Worm (Caenorhabditis elegans) whole organism, midembryonic: ENCODE measurements around the gene srw-43.
"Not testable (repeated sequence)": the region's sequence is repeated elsewhere in the genome, so short reads cannot be mapped to it uniquely, and the experiment has no call there.

Source experiments
- ref-1 ChIP-seq: fragments of 200-800 bp; sonication (Bioruptor generic); conservative IDR thresholded peaks from 2 replicates; pipeline ENCODE4 v1.3.6; 2022; ENCODE audit warnings: missing genetic modification reagents, missing genetic modification characterization, missing compliant biosample characterization
- ztf-23 ChIP-seq: fragments of 200-800 bp; sonication (Bioruptor generic); IDR thresholded peaks from 2 replicates; pipeline ENCODE4 v1.3.6; 2022; ENCODE audit warnings: missing genetic modification reagents, missing genetic modification characterization, missing compliant biosample characterization

- TF ChIP-seq ref-1, ztf-23 (GFP tag; lab: Robert Waterston, UW): not testable (repeated sequence)
Measured at ce11 chrV:16654242-16654641, 31.6 kb upstream of the srw-43 start, which contains the start of gene W06G6.15.
